Worm (Caenorhabditis elegans) whole organism, L4 larva: ENCODE measurements around the gene lec-1.
A peak's percentile ranks its signal among the peaks of the same experiment; 100 is the strongest.

Experiments
- F26F4.8 ChIP-seq: fragments of 200-800 bp; sonication (Bioruptor generic); conservative IDR thresholded peaks from 2 replicates; pipeline ENCODE4 v1.3.6; 2022; ENCODE audit warnings: missing genetic modification characterization, missing compliant biosample characterization
- T26A8.4 ChIP-seq: fragments of 200-800 bp; sonication (Bioruptor generic); IDR thresholded peaks from 2 replicates; pipeline ENCODE4 v1.3.6; 2022; ENCODE audit warnings: missing genetic modification characterization, missing compliant biosample characterization
- Y105C5A.15 ChIP-seq: fragments of 200-800 bp; sonication (Bioruptor generic); IDR thresholded peaks from 2 replicates; pipeline ENCODE4 v1.3.6; 2022; ENCODE audit warnings: missing genetic modification characterization, missing compliant biosample characterization
- Y5F2A.4 ChIP-seq: fragments of 200-800 bp; sonication (Bioruptor generic); optimal IDR thresholded peaks from 2 replicates; lab custom pipeline; 2018; ENCODE audit warnings: mild to moderate bottlenecking, missing genetic modification characterization, missing compliant biosample characterization
- Y75B8A.6 ChIP-seq: fragments of 200-800 bp; sonication (Bioruptor generic); IDR thresholded peaks from 2 replicates; pipeline ENCODE4 v1.3.6; 2022; ENCODE audit warnings: missing genetic modification reagents, missing genetic modification characterization, missing compliant biosample characterization
- ZK337.2 ChIP-seq: fragments of 200-800 bp; sonication (Bioruptor generic); IDR thresholded peaks from 2 replicates; pipeline ENCODE4 v1.3.6; 2022; ENCODE audit warnings: missing genetic modification reagents, missing genetic modification characterization, missing compliant biosample characterization
- ceh-20 ChIP-seq: fragments of 200-800 bp; sonication (Bioruptor generic); IDR thresholded peaks from 2 replicates; pipeline ENCODE4 v1.3.6; 2022; ENCODE audit warnings: missing genetic modification reagents, missing genetic modification characterization, missing compliant biosample characterization
- ceh-28 ChIP-seq: fragments of 150-350 bp; optimal IDR thresholded peaks from 2 replicates; lab custom pipeline; 2014; ENCODE audit warnings: missing biosample characterization, missing genetic modification reagents, missing genetic modification characterization
- ceh-32 ChIP-seq: sonication (generic microtip); optimal IDR thresholded peaks from 2 replicates; lab custom pipeline; 2016; ENCODE audit warnings: mild to moderate bottlenecking, missing genetic modification characterization, missing compliant biosample characterization; ENCODE audit not compliant: poor library complexity
- ceh-44 ChIP-seq: fragments of 200-800 bp; sonication (Bioruptor generic); IDR thresholded peaks from 2 replicates; pipeline ENCODE4 v1.3.6; 2022; ENCODE audit warnings: missing genetic modification reagents, missing genetic modification characterization, missing compliant biosample characterization
- ceh-62 ChIP-seq: sonication (generic microtip); optimal IDR thresholded peaks from 2 replicates; lab custom pipeline; 2017; ENCODE audit warnings: missing biosample characterization, missing genetic modification characterization
- cey-2 ChIP-seq: sonication (generic microtip); optimal IDR thresholded peaks from 3 replicates; lab custom pipeline; 2017; ENCODE audit warnings: missing genetic modification characterization, mild to moderate bottlenecking, missing compliant biosample characterization, antibody characterized with exemption, borderline replicate concordance; ENCODE audit not compliant: insufficient read depth
- ctbp-1 ChIP-seq: fragments of 200-800 bp; sonication (Bioruptor generic); IDR thresholded peaks from 2 replicates; pipeline ENCODE4 v1.3.6; 2022; ENCODE audit warnings: missing genetic modification reagents, missing genetic modification characterization, missing compliant biosample characterization
- daf-16 ChIP-seq, 3 experiments: sonication (generic microtip); optimal IDR thresholded peaks; 2 replicates each; lab custom pipeline; 2016 to 2017; ENCODE audit warnings: missing genetic modification characterization in 3 of 3, missing genetic modification reagents in 3 of 3, mild to moderate bottlenecking in 2 of 3, missing compliant biosample characterization in 2 of 3, missing biosample characterization in 1 of 3, moderate library complexity in 1 of 3
- dmd-8 ChIP-seq: fragments of 200-800 bp; sonication (Bioruptor generic); IDR thresholded peaks from 2 replicates; pipeline ENCODE4 v1.3.6; 2022; ENCODE audit warnings: missing genetic modification characterization, missing compliant biosample characterization
- dmd-9 ChIP-seq: fragments of 200-800 bp; sonication (Bioruptor generic); IDR thresholded peaks from 2 replicates; pipeline ENCODE4 v1.3.6; 2022; ENCODE audit warnings: missing genetic modification reagents, missing genetic modification characterization, missing compliant biosample characterization
- dpl-1 ChIP-seq: fragments of 150-350 bp; optimal IDR thresholded peaks from 2 replicates; lab custom pipeline; 2014; ENCODE audit warnings: missing biosample characterization, missing genetic modification reagents, missing genetic modification characterization
- duxl-1 ChIP-seq: sonication (generic microtip); optimal IDR thresholded peaks from 2 replicates; lab custom pipeline; 2016; ENCODE audit warnings: mild to moderate bottlenecking, missing genetic modification characterization, moderate library complexity, missing compliant biosample characterization; ENCODE audit not compliant: poor library complexity
- egl-43 ChIP-seq: fragments of 200-800 bp; sonication (Bioruptor generic); IDR thresholded peaks from 2 replicates; pipeline ENCODE4 v1.3.6; 2022; ENCODE audit warnings: missing genetic modification reagents, missing genetic modification characterization, missing compliant biosample characterization
- hif-1 ChIP-seq, 2 experiments: sonication (generic microtip); optimal IDR thresholded peaks; 2 replicates each; lab custom pipeline; 2016 to 2017; ENCODE audit warnings: missing compliant biosample characterization in 2 of 2, missing genetic modification characterization in 2 of 2, missing genetic modification reagents in 2 of 2, missing genotype in 2 of 2, mild to moderate bottlenecking in 1 of 2
- hlh-30 ChIP-seq: sonication (generic microtip); optimal IDR thresholded peaks from 2 replicates; lab custom pipeline; 2017; ENCODE audit warnings: antibody characterized with exemption, mild to moderate bottlenecking, missing genetic modification characterization, missing compliant biosample characterization; ENCODE audit not compliant: insufficient read depth
- lim-7 ChIP-seq: fragments of 200-800 bp; sonication (Bioruptor generic); IDR thresholded peaks from 2 replicates; pipeline ENCODE4 v1.3.6; 2022; ENCODE audit warnings: missing genetic modification characterization, missing compliant biosample characterization
- lin-1 ChIP-seq: fragments of 200-800 bp; sonication (Bioruptor generic); IDR thresholded peaks from 2 replicates; pipeline ENCODE4 v1.3.6; 2022; ENCODE audit warnings: missing genetic modification reagents, missing genetic modification characterization, missing compliant biosample characterization
- lin-13 ChIP-seq: fragments of 150-350 bp; optimal IDR thresholded peaks from 2 replicates; lab custom pipeline; 2014; ENCODE audit warnings: missing biosample characterization, missing genetic modification reagents, missing genetic modification characterization
- lin-38 ChIP-seq: fragments of 200-800 bp; sonication (Bioruptor generic); IDR thresholded peaks from 2 replicates; pipeline ENCODE4 v1.3.6; 2022; ENCODE audit warnings: missing genetic modification reagents, missing genetic modification characterization, missing compliant biosample characterization
- lin-39 ChIP-seq: fragments of 150-350 bp; optimal IDR thresholded peaks from 2 replicates; lab custom pipeline; 2014; ENCODE audit warnings: missing biosample characterization, missing genetic modification reagents, missing genetic modification characterization
- mdl-1 ChIP-seq, 2 experiments: fragments of 150-350 bp in 1 of 2; sonication (generic microtip) in 1 of 2; optimal IDR thresholded peaks; 2 replicates each; lab custom pipeline; 2014 to 2017; ENCODE audit warnings: missing biosample characterization in 2 of 2, missing genetic modification characterization in 2 of 2
- mdt-29 ChIP-seq: fragments of 200-800 bp; sonication (Bioruptor generic); IDR thresholded peaks from 2 replicates; pipeline ENCODE4 v1.3.6; 2022; ENCODE audit warnings: missing genetic modification reagents, missing genetic modification characterization, missing compliant biosample characterization
- mep-1 ChIP-seq: fragments of 150-350 bp; sonication (generic microtip); optimal IDR thresholded peaks from 3 replicates; lab custom pipeline; 2014; ENCODE audit warnings: missing biosample characterization, missing genetic modification characterization
- nhr-10 ChIP-seq: fragments of 150-350 bp; optimal IDR thresholded peaks from 2 replicates; lab custom pipeline; 2014; ENCODE audit warnings: missing biosample characterization, missing genetic modification characterization
- nhr-11 ChIP-seq: fragments of 150-350 bp; optimal IDR thresholded peaks from 2 replicates; lab custom pipeline; 2014; ENCODE audit warnings: missing biosample characterization, missing genetic modification characterization
- nhr-237 ChIP-seq: sonication (generic microtip); optimal IDR thresholded peaks from 2 replicates; lab custom pipeline; 2017; ENCODE audit warnings: missing biosample characterization, missing genetic modification characterization
- nhr-41 ChIP-seq: fragments of 200-800 bp; sonication (Bioruptor generic); IDR thresholded peaks from 2 replicates; pipeline ENCODE4 v1.3.6; 2022; ENCODE audit warnings: missing genetic modification reagents, missing genetic modification characterization, missing compliant biosample characterization
- nhr-48 ChIP-seq: sonication (generic microtip); optimal IDR thresholded peaks from 2 replicates; lab custom pipeline; 2016; ENCODE audit warnings: mild to moderate bottlenecking, missing genetic modification characterization, missing compliant biosample characterization
- sdz-12 ChIP-seq: fragments of 200-800 bp; sonication (Bioruptor generic); optimal IDR thresholded peaks from 2 replicates; lab custom pipeline; 2018; ENCODE audit warnings: mild to moderate bottlenecking, missing genetic modification characterization, missing compliant biosample characterization
- skn-1 ChIP-seq: fragments of 150-350 bp; optimal IDR thresholded peaks from 2 replicates; lab custom pipeline; 2014; ENCODE audit warnings: missing biosample characterization, missing genetic modification characterization
- snpc-1.2 ChIP-seq: fragments of 200-800 bp; sonication (Bioruptor generic); IDR thresholded peaks from 2 replicates; pipeline ENCODE4 v1.3.6; 2022; ENCODE audit warnings: missing genetic modification reagents, missing genetic modification characterization, missing compliant biosample characterization
- snpc-4 ChIP-seq: fragments of 150-350 bp; optimal IDR thresholded peaks from 2 replicates; lab custom pipeline; 2014; ENCODE audit warnings: missing biosample characterization, missing genetic modification characterization
- spr-1 ChIP-seq: sonication (generic microtip); optimal IDR thresholded peaks from 2 replicates; lab custom pipeline; 2016; ENCODE audit warnings: mild to moderate bottlenecking, missing genetic modification characterization, missing compliant biosample characterization
- tag-97 ChIP-seq: fragments of 200-800 bp; sonication (Bioruptor generic); IDR thresholded peaks from 2 replicates; pipeline ENCODE4 v1.3.6; 2022; ENCODE audit warnings: missing genetic modification characterization, missing compliant biosample characterization
- tra-1 ChIP-seq: fragments of 200-800 bp; sonication (Bioruptor generic); IDR thresholded peaks from 2 replicates; pipeline ENCODE4 v1.3.6; 2022; ENCODE audit warnings: missing genetic modification reagents, missing genetic modification characterization, missing compliant biosample characterization
- unc-130 ChIP-seq: sonication (generic microtip); optimal IDR thresholded peaks from 2 replicates; lab custom pipeline; 2016; ENCODE audit warnings: missing genetic modification reagents, missing genetic modification characterization, missing compliant biosample characterization
- unc-39 ChIP-seq: sonication (generic microtip); optimal IDR thresholded peaks from 2 replicates; lab custom pipeline; 2017; ENCODE audit warnings: missing biosample characterization, missing genetic modification characterization
- unc-62 ChIP-seq, 3 experiments: fragments of 150-350 bp in 1 of 3; sonication (generic microtip); optimal IDR thresholded peaks in 2 of 3; peaks in 1 of 3; 1 replicate in 1 of 3; 2 replicates in 2 of 3; lab custom pipeline; 2014 to 2017; ENCODE audit warnings: missing biosample characterization in 3 of 3, missing genetic modification characterization in 3 of 3, missing genetic modification reagents in 3 of 3, missing genotype in 1 of 3
- vab-7 ChIP-seq: fragments of 200-800 bp; sonication (Bioruptor generic); IDR thresholded peaks from 2 replicates; pipeline ENCODE4 v1.3.6; 2022; ENCODE audit warnings: missing genetic modification reagents, missing genetic modification characterization, missing compliant biosample characterization
- zfp-2 ChIP-seq: sonication (generic microtip); optimal IDR thresholded peaks from 2 replicates; lab custom pipeline; 2016; ENCODE audit warnings: mild to moderate bottlenecking, missing genetic modification characterization, missing compliant biosample characterization
- zip-11 ChIP-seq: fragments of 200-800 bp; sonication (Bioruptor generic); IDR thresholded peaks from 2 replicates; pipeline ENCODE4 v1.3.6; 2022; ENCODE audit warnings: missing genetic modification characterization, missing compliant biosample characterization
- zip-2 ChIP-seq: fragments of 150-350 bp; optimal IDR thresholded peaks from 2 replicates; lab custom pipeline; 2014; ENCODE audit warnings: missing biosample characterization, missing genetic modification characterization
- ztf-11 ChIP-seq: fragments of 150-350 bp; optimal IDR thresholded peaks from 2 replicates; lab custom pipeline; 2014; ENCODE audit warnings: missing biosample characterization, missing genetic modification characterization
- ztf-7 ChIP-seq: fragments of 150-350 bp; optimal IDR thresholded peaks from 2 replicates; lab custom pipeline; 2014; ENCODE audit warnings: missing biosample characterization, missing genetic modification characterization

lec-1 gene

DNA sequence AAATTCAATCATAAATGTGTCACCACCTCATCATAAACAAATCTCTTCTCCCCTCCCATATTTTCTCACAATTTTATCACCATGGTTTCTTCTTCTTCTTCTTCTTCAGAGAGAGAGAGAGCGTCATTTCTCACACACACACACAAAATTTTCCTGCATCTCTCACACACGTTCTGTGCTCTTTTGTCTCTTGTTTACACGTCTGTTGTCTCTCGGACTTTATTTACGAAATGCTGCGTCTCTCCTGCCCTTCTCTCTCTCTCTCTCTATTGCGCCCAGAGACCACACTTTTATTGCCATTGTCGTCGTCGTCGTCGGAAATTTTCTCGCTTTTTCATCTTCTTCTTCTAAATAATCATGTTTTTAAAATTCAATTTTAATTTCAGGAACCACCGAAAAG is at the start of gene lec-1:
Gene lec-1, plus strand, starts transcription at position 387 of the 400 bp plus-strand sequence.
- TF ChIP-seq lin-38 (GFP tag; lab: Robert Waterston, UW) (peak; percentile 37; the same call in 1 of the 2 replicates), dmd-8 (GFP tag; lab: Robert Waterston, UW) (no peak), nhr-41 (GFP tag; lab: Robert Waterston, UW) (no peak), daf-16 (GFP tag; optimal IDR thresholded peaks at IDR 0.05; lab: Kevin White, UChicago) (peak in 1 of 2 experiments; percentile 51), daf-16 (tag; optimal IDR thresholded peaks at IDR 0.05; lab: Kevin White, UChicago) (peak; percentile 97), dmd-9 (GFP tag; lab: Robert Waterston, UW) (no peak), cey-2 (tag; lab: Kevin White, UChicago) (no peak), lin-39 (no peak), tra-1 (GFP tag; lab: Robert Waterston, UW) (0 out of 2 replicates have a peak, but pooled peaks have one; percentile 16), F26F4.8 (no peak), vab-7 (GFP tag; lab: Robert Waterston, UW) (no peak), ctbp-1 (no peak), ceh-28 (no peak), unc-130 (GFP tag; lab: Kevin White, UChicago) (no peak), T26A8.4 (GFP tag; lab: Robert Waterston, UW) (no peak), hlh-30 (tag; lab: Kevin White, UChicago) (peak; percentile 45), sdz-12 (GFP tag; lab: Kevin White, UChicago) (no peak), zip-11 (GFP tag; lab: Robert Waterston, UW) (no peak), mep-1 (tag; lab: Kevin White, UChicago) (peak; percentile 70), ceh-44 (GFP tag; lab: Robert Waterston, UW) (no peak), ceh-20 (GFP tag; lab: Robert Waterston, UW) (no peak), ceh-32 (tag; lab: Kevin White, UChicago) (no peak), spr-1 (tag; lab: Kevin White, UChicago) (no peak), skn-1 (tag; lab: Kevin White, UChicago) (no peak), ZK337.2 (GFP tag; lab: Robert Waterston, UW) (no peak), ztf-7 (tag; lab: Kevin White, UChicago) (no peak), Y105C5A.15 (no peak), unc-39 (tag; lab: Kevin White, UChicago) (no peak), lin-13 (peak; percentile 11), snpc-1.2 (GFP tag; lab: Robert Waterston, UW) (no peak), egl-43 (no peak), ztf-11 (tag; lab: Kevin White, UChicago) (no peak), nhr-48 (tag; lab: Kevin White, UChicago) (no peak), lin-1 (no peak), mdt-29 (GFP tag; lab: Robert Waterston, UW) (no peak; the same call in 1 of the 2 replicates), Y5F2A.4 (GFP tag; lab: Kevin White, UChicago) (no peak), nhr-237 (no peak), zip-2 (no peak), mdl-1 (tag; optimal IDR thresholded peaks at IDR 0.05; lab: Kevin White, UChicago) (peak in 1 of 2 experiments; percentile 64), dpl-1 (GFP tag; lab: Kevin White, UChicago) (peak; percentile 27), Y75B8A.6 (GFP tag; lab: Robert Waterston, UW) (no peak), tag-97 (GFP tag; lab: Robert Waterston, UW) (no peak), nhr-10 (no peak), zfp-2 (tag; lab: Kevin White, UChicago) (no peak), hif-1 (tag; optimal IDR thresholded peaks at IDR 0.05; lab: Kevin White, UChicago) (peak in 1 of 2 experiments; percentile 3), snpc-4 (tag; lab: Kevin White, UChicago) (no peak), duxl-1 (tag; lab: Kevin White, UChicago) (no peak), lim-7 (GFP tag; lab: Robert Waterston, UW) (0 out of 2 replicates have a peak, but pooled peaks have one; percentile 6), ceh-62 (no peak), unc-62 (GFP tag; optimal IDR thresholded peaks at IDR 0.05 in 1 of 2; lab: Kevin White, UChicago) (peak in 1 of 2 experiments; percentile 50), unc-62 (tag; optimal IDR thresholded peaks at IDR 0.05; lab: Kevin White, UChicago) (no peak), nhr-11 (tag; lab: Kevin White, UChicago) (peak; percentile 70)
